Fruit fly (Drosophila melanogaster) whole organism, larva: ENCODE data around the gene pum.

ENCODE experiments used
- noc ChIP-seq: fragments of 200-800 bp; sonication (Bioruptor generic); optimal IDR thresholded peaks from 3 replicates; lab custom pipeline; 2019; ENCODE audit warnings: missing biosample characterization, mild to moderate bottlenecking, missing genetic modification characterization, moderate library complexity

pum gene

DNA sequence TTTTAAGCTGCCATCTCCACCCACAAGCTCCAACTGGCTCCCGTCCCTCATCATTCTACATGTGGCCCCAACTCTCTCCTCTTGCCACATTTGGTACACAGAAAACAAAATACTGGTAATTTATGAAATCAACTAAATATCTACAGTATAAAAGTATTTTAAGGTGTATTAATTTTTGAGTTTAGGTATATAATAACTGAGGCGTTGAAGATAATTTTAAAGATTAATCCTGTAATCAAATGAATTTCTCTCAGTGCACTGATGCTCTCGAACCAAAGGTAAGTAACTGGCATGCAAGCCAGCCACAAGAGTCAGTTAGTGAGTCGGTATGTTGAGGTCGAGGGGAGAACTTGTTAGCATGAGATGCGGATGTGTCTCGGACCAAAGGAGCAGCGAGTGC, 90.0 kb downstream of the pum start:
- no peak for TF ChIP-seq noc

DNA sequence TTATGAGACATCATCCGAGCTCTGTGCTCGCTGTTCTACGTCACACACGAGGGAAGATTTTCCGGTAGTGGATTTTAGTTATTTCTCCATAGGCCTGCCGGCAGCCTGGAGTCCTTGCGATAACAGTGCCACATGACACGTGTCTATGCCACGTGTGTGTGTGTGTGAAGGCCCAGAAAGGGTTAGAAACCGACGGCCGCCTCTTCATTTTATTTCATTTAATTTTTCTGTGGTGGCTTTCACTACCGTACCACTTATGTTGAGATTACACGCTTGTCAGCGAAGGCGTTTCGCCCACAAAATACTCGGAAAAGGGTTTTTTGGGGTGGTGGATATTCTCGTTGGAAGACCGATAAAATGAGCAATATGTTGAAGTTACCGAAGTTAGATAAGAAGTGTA, 92.4 kb downstream of the pum start:
- TF ChIP-seq noc, result no peak

- no peak for TF ChIP-seq noc
Measured at dm6 chr3R:9144003-9144721, 93.3 kb downstream of the pum start.

DNA sequence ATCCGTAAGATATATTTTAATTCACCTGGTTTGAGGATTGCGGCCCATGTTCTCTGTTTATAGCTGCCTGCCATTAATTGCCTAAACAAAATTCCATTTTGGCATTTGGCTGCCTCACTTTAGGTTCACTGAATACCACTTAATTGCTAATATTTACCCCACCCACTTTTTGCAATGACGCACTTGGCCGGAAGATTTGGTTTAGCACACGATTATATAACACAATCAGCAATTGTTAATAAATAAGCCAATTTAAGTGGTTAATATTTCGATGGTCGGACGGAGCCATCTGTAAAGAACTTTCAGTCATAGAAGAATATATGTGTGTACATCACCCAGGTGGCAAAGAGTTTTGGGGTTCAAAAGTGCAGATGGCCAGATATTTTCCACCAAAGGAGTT, 96.6 kb downstream of the pum start:
- no peak for TF ChIP-seq noc

- no peak for TF ChIP-seq noc
Measured at dm6 chr3R:9140165-9140564, 97.3 kb downstream of the pum start.

- peak; percentile 23 for TF ChIP-seq noc
Measured at dm6 chr3R:9138234-9138633, 99.2 kb downstream of the pum start.

dm6 chr3R:9135141-9135540, 102.3 kb downstream of the pum start:
- TF ChIP-seq noc, result no peak

- no peak for TF ChIP-seq noc
Measured at dm6 chr3R:9133243-9133642, 104.2 kb downstream of the pum start.

- no peak for TF ChIP-seq noc
Measured at dm6 chr3R:9131466-9131865, 106.0 kb downstream of the pum start.

dm6 chr3R:9130190-9130589, 107.3 kb downstream of the pum start:
- TF ChIP-seq noc, result no peak

- peak; percentile 73 for TF ChIP-seq noc
Measured at dm6 chr3R:9126902-9127625, 110.4 kb downstream of the pum start.

DNA sequence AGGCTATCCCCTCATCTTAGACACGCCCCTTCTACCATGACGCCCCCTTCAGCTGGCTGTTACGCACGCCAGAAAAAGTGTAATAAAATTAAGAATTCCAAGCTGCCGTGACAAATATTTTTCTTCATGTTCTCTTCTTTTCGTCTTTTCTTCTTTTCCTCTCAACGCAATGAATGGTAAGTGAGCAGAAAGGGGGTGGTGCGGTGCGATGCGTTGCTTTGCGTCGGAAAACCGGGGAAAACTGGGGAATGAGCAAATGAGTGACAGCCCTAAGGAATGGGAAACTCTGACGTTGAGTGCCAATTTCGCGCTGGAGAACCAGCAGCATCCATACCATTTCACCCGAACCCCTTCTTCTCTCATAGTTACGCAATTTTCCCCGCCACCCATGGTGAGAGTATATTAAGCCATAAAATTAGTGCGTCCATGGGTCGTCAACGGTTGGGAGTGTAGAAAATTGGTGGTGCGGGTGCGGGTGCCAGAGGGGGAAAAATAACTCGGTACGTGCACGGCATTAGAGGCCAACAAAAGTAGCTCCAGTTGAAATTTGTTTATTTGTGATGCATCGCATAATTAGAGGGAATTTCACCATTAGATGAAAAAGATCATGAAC, 115.5 kb downstream of the pum start:
- no peak for TF ChIP-seq noc

DNA sequence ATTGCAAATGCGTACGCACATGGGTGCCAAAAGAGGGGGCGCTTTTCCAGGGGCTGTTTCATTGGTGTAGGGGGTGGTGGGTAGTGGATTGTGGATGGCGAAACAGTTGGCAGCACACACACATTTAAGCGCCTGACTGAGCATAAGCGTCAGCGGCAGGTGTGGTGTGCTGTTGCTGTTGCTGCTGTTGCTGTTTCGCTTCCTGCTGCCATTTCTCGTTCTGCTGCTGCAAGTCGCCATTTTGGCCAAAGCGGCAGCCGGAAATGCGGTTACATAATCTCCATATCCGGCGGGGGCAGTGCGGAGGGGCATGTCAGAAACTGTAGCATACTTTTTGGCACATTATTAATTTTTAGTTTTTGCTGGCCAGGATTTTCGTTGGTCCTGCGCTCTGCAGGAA, 132.7 kb downstream of the pum start:
- TF ChIP-seq noc, result no peak

- TF ChIP-seq noc, result no peak
Measured at dm6 chr3R:9090303-9090702, 147.2 kb downstream of the pum start.

- no peak for TF ChIP-seq noc
Measured at dm6 chr3R:9085306-9085705, 152.2 kb downstream of the pum start.

DNA sequence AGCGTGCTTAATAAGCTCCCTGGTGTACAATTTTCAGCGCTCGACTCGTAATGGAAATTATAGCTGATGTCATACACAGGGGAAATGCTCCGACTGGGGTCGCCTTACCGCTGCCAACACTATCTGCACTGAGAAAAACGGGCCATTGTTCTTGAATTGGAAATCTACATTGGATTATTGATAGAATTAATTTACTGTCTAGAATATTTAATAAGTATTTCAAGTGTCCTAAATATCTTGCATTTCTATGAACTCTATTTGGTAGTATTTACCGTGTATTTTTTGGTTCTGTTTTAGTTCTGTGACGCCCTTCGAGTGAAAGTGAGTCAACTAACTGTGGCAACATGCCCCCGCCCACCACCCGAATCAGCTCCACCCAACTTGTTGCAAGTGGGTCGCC, 154.1 kb downstream of the pum start:
- TF ChIP-seq noc, result no peak

- TF ChIP-seq noc, result no peak
Measured at dm6 chr3R:9082332-9082731, 155.2 kb downstream of the pum start.

- TF ChIP-seq noc, result no peak
Measured at dm6 chr3R:9079638-9080037, 157.8 kb downstream of the pum start.
